Fruit fly (Drosophila melanogaster): ENCODE measurements around the gene GstD7.
A peak's percentile ranks its signal among the peaks of the same experiment; 100 is the strongest.

The GstD7 gene

dm6 chr3R:12406235-12407196 lies 28.2 kb downstream of the GstD7 start, which contains the start of gene CG5167:
Gene CG5167, plus strand, starts transcription at chr3R:12406532.
- TF ChIP-seq bab1 (GFP tag; optimal IDR thresholded peaks at IDR 0.05) (peak; percentile 60), tj (GFP tag; optimal IDR thresholded peaks at IDR 0.05) (peak; percentile 28), CG33017 (tag; optimal IDR thresholded peaks at IDR 0.05) (peak; percentile 69), CG7101 (tag; optimal IDR thresholded peaks at IDR 0.05) (peak; percentile 59), CG14711 (tag; optimal IDR thresholded peaks at IDR 0.05) (peak; percentile 65), Clk (GFP tag; optimal IDR thresholded peaks at IDR 0.05) (no peak), ovo (GFP tag; optimal IDR thresholded peaks at IDR 0.05) (peak; percentile 25), Hr96 (GFP tag; optimal IDR thresholded peaks at IDR 0.05) (peak; percentile 57), cic (GFP tag; optimal IDR thresholded peaks at IDR 0.05) (peak; percentile 47), CG5204 (GFP tag; optimal IDR thresholded peaks at IDR 0.05) (no peak), CG11617 (GFP tag; optimal IDR thresholded peaks at IDR 0.05) (peak; percentile 70), kay (GFP tag; ENCODE audit: borderline replicate concordance) (no peak), pad (GFP tag; optimal IDR thresholded peaks at IDR 0.05) (no peak), toe (GFP tag; optimal IDR thresholded peaks at IDR 0.05) (peak; percentile 70), CG12768 (GFP tag; optimal IDR thresholded peaks at IDR 0.05) (peak; percentile 96), CG1620 (GFP tag; optimal IDR thresholded peaks at IDR 0.05) (no peak), Crg-1 (GFP tag; optimal IDR thresholded peaks at IDR 0.05) (no peak), cnc (optimal IDR thresholded peaks at IDR 0.05) (peak in 1 of 2 experiments; percentile 79), Mnt (GFP tag; optimal IDR thresholded peaks at IDR 0.05) (peak; percentile 33), CG7045 (GFP tag; optimal IDR thresholded peaks at IDR 0.05) (peak; percentile 24)

DNA sequence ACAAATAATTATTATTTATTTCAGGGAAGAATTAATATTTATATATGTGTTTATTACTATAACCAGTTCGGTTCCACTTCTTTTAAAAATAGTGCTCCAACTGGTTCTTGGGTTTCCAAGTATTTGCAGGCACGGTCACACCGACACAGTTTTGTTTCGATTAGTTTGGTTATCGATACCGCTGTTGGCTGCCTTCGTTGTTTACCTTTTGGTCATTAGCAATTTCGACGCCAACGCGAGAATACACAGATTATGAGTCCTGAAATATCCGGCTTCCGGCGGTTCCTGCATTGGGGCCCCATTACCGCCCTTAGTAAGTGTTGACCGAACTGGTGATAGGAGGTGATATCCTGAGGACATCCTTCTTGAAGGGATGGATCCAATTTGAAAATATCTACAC lies 29.9 kb downstream of the GstD7 start, which contains the start of gene CG5196:
CG5196 (plus strand) TSS at position 157 of the 400 bp plus-strand sequence.
- TF ChIP-seq Mnt (GFP tag; optimal IDR thresholded peaks at IDR 0.05), result peak; percentile 50
- no peak for TF ChIP-seq CG12768 (GFP tag; optimal IDR thresholded peaks at IDR 0.05)
- peak; percentile 2 for TF ChIP-seq cic (GFP tag; optimal IDR thresholded peaks at IDR 0.05)
- no peak for TF ChIP-seq CG33017 (tag; optimal IDR thresholded peaks at IDR 0.05)
- no peak for TF ChIP-seq cnc (optimal IDR thresholded peaks at IDR 0.05)
- TF ChIP-seq CG14711 (tag; optimal IDR thresholded peaks at IDR 0.05), result peak; percentile 2
- no peak for TF ChIP-seq pad (GFP tag; optimal IDR thresholded peaks at IDR 0.05)
- TF ChIP-seq tj (GFP tag; optimal IDR thresholded peaks at IDR 0.05), result no peak
- TF ChIP-seq CG5204 (GFP tag; optimal IDR thresholded peaks at IDR 0.05), result no peak
- no peak for TF ChIP-seq Clk (GFP tag; optimal IDR thresholded peaks at IDR 0.05)
- TF ChIP-seq toe (GFP tag; optimal IDR thresholded peaks at IDR 0.05), result no peak
- TF ChIP-seq kay (GFP tag; ENCODE audit: borderline replicate concordance), result no peak
- no peak for TF ChIP-seq CG7045 (GFP tag; optimal IDR thresholded peaks at IDR 0.05)
- no peak for TF ChIP-seq Crg-1 (GFP tag; optimal IDR thresholded peaks at IDR 0.05)
- peak; percentile 60 for TF ChIP-seq bab1 (GFP tag; optimal IDR thresholded peaks at IDR 0.05)
- TF ChIP-seq CG7101 (tag; optimal IDR thresholded peaks at IDR 0.05), result peak; percentile 35
- TF ChIP-seq ovo (GFP tag; optimal IDR thresholded peaks at IDR 0.05), result no peak
- no peak for TF ChIP-seq Hr96 (GFP tag; optimal IDR thresholded peaks at IDR 0.05)
- TF ChIP-seq CG11617 (GFP tag; optimal IDR thresholded peaks at IDR 0.05), result peak; percentile 8
- peak; percentile 20 for TF ChIP-seq CG1620 (GFP tag; optimal IDR thresholded peaks at IDR 0.05)

dm6 chr3R:12411449-12411848 lies 33.1 kb downstream of the GstD7 start:
- TF ChIP-seq Mnt (GFP tag; optimal IDR thresholded peaks at IDR 0.05), result no peak
- no peak for TF ChIP-seq Hr96 (GFP tag; optimal IDR thresholded peaks at IDR 0.05)
- TF ChIP-seq kay (GFP tag; ENCODE audit: borderline replicate concordance), result no peak
- TF ChIP-seq cic (GFP tag; optimal IDR thresholded peaks at IDR 0.05), result no peak
- TF ChIP-seq CG5204 (GFP tag; optimal IDR thresholded peaks at IDR 0.05), result no peak
- TF ChIP-seq pad (GFP tag; optimal IDR thresholded peaks at IDR 0.05), result no peak
- no peak for TF ChIP-seq CG7045 (GFP tag; optimal IDR thresholded peaks at IDR 0.05)
- TF ChIP-seq ovo (GFP tag; optimal IDR thresholded peaks at IDR 0.05), result no peak
- no peak for TF ChIP-seq Clk (GFP tag; optimal IDR thresholded peaks at IDR 0.05)
- no peak for TF ChIP-seq CG12768 (GFP tag; optimal IDR thresholded peaks at IDR 0.05)

dm6 chr3R:12413274-12413958 lies 35.1 kb downstream of the GstD7 start, which contains the start of the genes Dip-C and pps:
Gene Dip-C, minus strand, starts transcription at chr3R:12413759.
Gene pps, plus strand, starts transcription at chr3R:12413828.
- TF ChIP-seq tj (GFP tag; optimal IDR thresholded peaks at IDR 0.05) (no peak), cic (GFP tag; optimal IDR thresholded peaks at IDR 0.05) (no peak), Mnt (GFP tag; optimal IDR thresholded peaks at IDR 0.05) (peak; percentile 10), CG33017 (tag; optimal IDR thresholded peaks at IDR 0.05) (peak; percentile 27), bab1 (GFP tag; optimal IDR thresholded peaks at IDR 0.05) (peak; percentile 14), Crg-1 (GFP tag; optimal IDR thresholded peaks at IDR 0.05) (no peak), CG11617 (GFP tag; optimal IDR thresholded peaks at IDR 0.05) (peak; percentile 11)

- TF ChIP-seq CG12768 (GFP tag; optimal IDR thresholded peaks at IDR 0.05) (peak; percentile 35), toe (GFP tag; optimal IDR thresholded peaks at IDR 0.05) (no peak), CG5204 (GFP tag; optimal IDR thresholded peaks at IDR 0.05) (no peak), CG1620 (GFP tag; optimal IDR thresholded peaks at IDR 0.05) (no peak), CG7045 (GFP tag; optimal IDR thresholded peaks at IDR 0.05) (no peak), cnc (optimal IDR thresholded peaks at IDR 0.05) (no peak), CG11617 (GFP tag; optimal IDR thresholded peaks at IDR 0.05) (peak; percentile 13), CG14711 (tag; optimal IDR thresholded peaks at IDR 0.05) (no peak), Hr96 (GFP tag; optimal IDR thresholded peaks at IDR 0.05) (no peak), ovo (GFP tag; optimal IDR thresholded peaks at IDR 0.05) (no peak), Crg-1 (GFP tag; optimal IDR thresholded peaks at IDR 0.05) (no peak), kay (GFP tag; ENCODE audit: borderline replicate concordance) (no peak), pad (GFP tag; optimal IDR thresholded peaks at IDR 0.05) (no peak), CG7101 (tag; optimal IDR thresholded peaks at IDR 0.05) (peak; percentile 18), Clk (GFP tag; optimal IDR thresholded peaks at IDR 0.05) (no peak), CG33017 (tag; optimal IDR thresholded peaks at IDR 0.05) (no peak), tj (GFP tag; optimal IDR thresholded peaks at IDR 0.05) (no peak), cic (GFP tag; optimal IDR thresholded peaks at IDR 0.05) (peak; percentile 22), bab1 (GFP tag; optimal IDR thresholded peaks at IDR 0.05) (peak; percentile 10), Mnt (GFP tag; optimal IDR thresholded peaks at IDR 0.05) (no peak)
Observed at dm6 chr3R:12422379-12422975, 44.2 kb downstream of the GstD7 start, which contains the start of the genes Scgbeta and CG17202. Gene Scgbeta, minus strand, starts transcription at chr3R:12422429. Gene CG17202, plus strand, starts transcription at chr3R:12422768.

Measured in whole organism, adult.